Worm (Caenorhabditis elegans): ENCODE measurements around the gene CD4.11.

DNA sequence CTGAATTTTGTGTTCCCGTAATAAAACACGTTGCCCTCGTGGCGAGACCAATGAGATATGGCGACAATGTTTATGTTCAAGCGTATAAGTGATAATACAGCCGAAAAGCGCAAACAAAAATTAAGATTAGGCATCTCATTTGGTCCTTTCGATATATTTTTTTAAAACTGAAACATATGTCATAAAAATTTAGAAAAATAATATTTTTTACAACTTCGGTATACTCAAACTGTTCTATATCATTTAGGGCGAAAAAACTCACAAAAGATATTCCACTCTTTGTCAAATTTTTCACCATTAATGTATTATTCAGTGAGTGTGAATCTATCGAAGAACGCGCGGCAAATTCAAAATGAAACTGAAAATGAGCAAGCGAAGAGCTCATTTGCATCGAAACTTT is 46.4 kb upstream of the CD4.11 start, which contains the start of gene cft-1:
- TF ChIP-seq lin-39 (tag; optimal IDR thresholded peaks at IDR 0.05) = no peak
- no peak for TF ChIP-seq fos-1 (tag; optimal IDR thresholded peaks at IDR 0.05)
- no peak for TF ChIP-seq lsy-12 (tag; optimal IDR thresholded peaks at IDR 0.05)
- no peak for TF ChIP-seq nhr-237 (tag; optimal IDR thresholded peaks at IDR 0.05)
- no peak for TF ChIP-seq skn-1 (tag; optimal IDR thresholded peaks at IDR 0.05)
- no peak for TF ChIP-seq elt-2 (tag; optimal IDR thresholded peaks at IDR 0.05)
- no peak for TF ChIP-seq aly-2 (tag; optimal IDR thresholded peaks at IDR 0.05)
- no peak for TF ChIP-seq egl-5 (tag; optimal IDR thresholded peaks at IDR 0.05)
- TF ChIP-seq elt-3 (tag; optimal IDR thresholded peaks at IDR 0.05) = no peak
- TF ChIP-seq nhr-28 (tag; optimal IDR thresholded peaks at IDR 0.05) = no peak
- TF ChIP-seq daf-12 (tag; optimal IDR thresholded peaks at IDR 0.05) = no peak
- no peak for TF ChIP-seq nhr-11 (tag; optimal IDR thresholded peaks at IDR 0.05)

Measured in whole organism, L3 larva.